Worm (Caenorhabditis elegans): ENCODE measurements around the gene spig-10.

DNA sequence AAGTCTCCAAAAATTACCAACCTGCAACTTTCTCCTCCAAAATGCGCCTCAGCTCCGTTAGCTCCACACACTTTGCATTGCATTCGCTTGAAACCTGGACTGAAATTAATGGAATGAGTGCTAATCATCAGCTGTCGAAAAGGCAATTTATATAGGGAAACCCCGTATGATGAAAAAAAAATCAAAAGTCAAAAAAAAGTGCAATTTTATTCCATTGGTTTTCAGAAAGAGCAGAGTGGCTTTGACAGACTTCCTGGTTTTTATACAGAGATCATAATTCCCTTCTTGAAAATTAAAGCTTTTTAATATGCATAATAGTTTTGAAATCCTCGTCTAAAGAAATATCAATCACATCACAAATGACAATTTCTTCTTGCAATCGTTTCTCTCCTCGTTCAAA, 18.4 kb upstream of the spig-10 start, which contains the start of gene nhr-139:
- TF ChIP-seq skn-1 (tag; optimal IDR thresholded peaks at IDR 0.05) (no peak), lin-39 (tag; optimal IDR thresholded peaks at IDR 0.05) (no peak), ceh-82 (tag; optimal IDR thresholded peaks at IDR 0.05) (no peak), nhr-77 (tag; optimal IDR thresholded peaks at IDR 0.05) (no peak), snpc-4 (tag; optimal IDR thresholded peaks at IDR 0.05) (no peak), blmp-1 (tag; optimal IDR thresholded peaks at IDR 0.05; ENCODE audit: insufficient read depth) (no peak), nhr-12 (tag; optimal IDR thresholded peaks at IDR 0.05) (no peak), ama-1 (optimal IDR thresholded peaks at IDR 0.05) (no peak), dmd-4 (tag; optimal IDR thresholded peaks at IDR 0.05) (no peak), fos-1 (tag; optimal IDR thresholded peaks at IDR 0.05) (no peak), alr-1 (tag; optimal IDR thresholded peaks at IDR 0.05) (no peak), aly-2 (tag; optimal IDR thresholded peaks at IDR 0.05) (no peak)

Data from whole organism, L2 larva.